Worm (Caenorhabditis elegans) whole organism, early embryonic: Measurements from ENCODE around the gene mog-5.

Experiments used
- B0310.2 ChIP-seq: sonication (generic microtip); optimal IDR thresholded peaks from 2 replicates; lab custom pipeline; 2016; ENCODE audit warnings: mild to moderate bottlenecking, missing genetic modification characterization, missing compliant biosample characterization
- F13C5.2 ChIP-seq: sonication (generic microtip); optimal IDR thresholded peaks from 2 replicates; lab custom pipeline; 2017; ENCODE audit warnings: mild to moderate bottlenecking, missing genetic modification characterization, inconsistent platforms, missing compliant biosample characterization
- aly-1 ChIP-seq: sonication (generic microtip); optimal IDR thresholded peaks from 2 replicates; lab custom pipeline; 2016; ENCODE audit warnings: missing genetic modification characterization, missing compliant biosample characterization
- ama-1 ChIP-seq: fragments of 150-350 bp; optimal IDR thresholded peaks from 2 replicates; lab custom pipeline; 2014
- ceh-13 ChIP-seq: fragments of 200-800 bp; sonication (Bioruptor generic); optimal IDR thresholded peaks from 2 replicates; lab custom pipeline; 2018; ENCODE audit warnings: mild to moderate bottlenecking, missing genetic modification characterization, missing compliant biosample characterization
- flt-1 ChIP-seq: fragments of 200-800 bp; sonication (Bioruptor generic); IDR thresholded peaks from 2 replicates; pipeline ENCODE4 v1.3.6; 2022; ENCODE audit warnings: missing genetic modification characterization, missing compliant biosample characterization
- hnd-1 ChIP-seq: sonication (generic microtip); optimal IDR thresholded peaks from 2 replicates; lab custom pipeline; 2016; ENCODE audit warnings: missing genetic modification characterization, missing compliant biosample characterization
- pes-1 ChIP-seq: fragments of 200-800 bp; sonication (Bioruptor generic); IDR thresholded peaks from 2 replicates; pipeline ENCODE4 v1.3.6; 2022; ENCODE audit warnings: missing genetic modification reagents, missing genetic modification characterization, missing compliant biosample characterization

DNA sequence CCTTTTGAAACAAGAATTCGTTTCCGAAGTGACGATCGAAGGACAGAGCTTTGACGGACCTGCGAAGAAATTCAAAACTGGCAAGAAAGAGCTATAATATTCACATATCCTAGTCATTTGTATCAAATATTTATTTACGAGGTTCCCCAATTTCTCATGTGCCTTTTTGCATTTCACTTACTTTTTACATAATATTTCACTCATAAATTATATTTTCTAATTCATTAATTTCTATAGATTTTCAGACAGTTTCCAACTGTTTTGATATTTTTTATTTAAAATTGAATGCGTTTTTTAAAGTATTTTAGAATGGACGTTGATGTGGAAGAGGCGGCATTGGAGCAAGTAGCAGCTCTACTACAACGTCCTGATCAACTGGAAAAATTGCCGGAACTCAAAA, 40.1 kb upstream of the mog-5 start, which contains the start of gene sec-6:
- TF ChIP-seq B0310.2 (tag; lab: Kevin White, UChicago) (no peak), ama-1 (no peak), pes-1 (GFP tag; lab: Robert Waterston, UW) (no peak), F13C5.2 (tag; lab: Kevin White, UChicago) (no peak), aly-1 (tag; lab: Kevin White, UChicago) (no peak), flt-1 (GFP tag; lab: Robert Waterston, UW) (no peak), ceh-13 (GFP tag; lab: Kevin White, UChicago) (no peak), hnd-1 (tag; lab: Kevin White, UChicago) (no peak)
